Worm (Caenorhabditis elegans): ENCODE results near the gene aqp-2.

The aqp-2 gene

ce11 chrII:9280048-9280772 lies 18.4 kb upstream of the aqp-2 start, which contains the start of gene gldi-3:
gldi-3 (minus strand) TSS chrII:9280098.
- no peak for TF ChIP-seq cnd-1 (tag; optimal IDR thresholded peaks at IDR 0.05)
- TF ChIP-seq ztf-11 (tag; optimal IDR thresholded peaks at IDR 0.05), result no peak
- no peak for TF ChIP-seq unc-120 (tag; optimal IDR thresholded peaks at IDR 0.05; ENCODE audit: poor library complexity, severe bottlenecking)
- no peak for TF ChIP-seq zip-8 (tag; optimal IDR thresholded peaks at IDR 0.05)
- TF ChIP-seq nhr-28 (tag; optimal IDR thresholded peaks at IDR 0.05), result no peak

ce11 chrII:9279016-9279415 lies 17.2 kb upstream of the aqp-2 start:
- no peak for TF ChIP-seq zip-8 (tag; optimal IDR thresholded peaks at IDR 0.05)
- TF ChIP-seq ztf-11 (tag; optimal IDR thresholded peaks at IDR 0.05), result no peak
- TF ChIP-seq mep-1 (tag; optimal IDR thresholded peaks at IDR 0.05), result no peak
- no peak for TF ChIP-seq pha-4 (tag; optimal IDR thresholded peaks at IDR 0.05)
- no peak for TF ChIP-seq tbx-8 (GFP tag; optimal IDR thresholded peaks at IDR 0.05)
- no peak for TF ChIP-seq mab-5 (tag; optimal IDR thresholded peaks at IDR 0.05)
- TF ChIP-seq elt-1 (tag; optimal IDR thresholded peaks at IDR 0.05; ENCODE audit: borderline replicate concordance, insufficient read depth), result no peak
- TF ChIP-seq hlh-1 (tag; optimal IDR thresholded peaks at IDR 0.05), result no peak
- TF ChIP-seq flh-1 (GFP tag; optimal IDR thresholded peaks at IDR 0.05), result no peak
- no peak for TF ChIP-seq lsy-2 (tag; optimal IDR thresholded peaks at IDR 0.05)
- TF ChIP-seq lin-32 (GFP tag; optimal IDR thresholded peaks at IDR 0.05), result no peak
- no peak for TF ChIP-seq lin-13 (tag; optimal IDR thresholded peaks at IDR 0.05)
- no peak for TF ChIP-seq elt-3 (tag; optimal IDR thresholded peaks at IDR 0.05)
- no peak for TF ChIP-seq bed-3 (GFP tag; optimal IDR thresholded peaks at IDR 0.05)
- TF ChIP-seq nhr-12 (tag; optimal IDR thresholded peaks at IDR 0.05), result no peak

ce11 chrII:9277153-9277552 lies 15.4 kb upstream of the aqp-2 start:
- TF ChIP-seq nhr-28 (tag; optimal IDR thresholded peaks at IDR 0.05) (no peak), nhr-237 (tag; optimal IDR thresholded peaks at IDR 0.05) (no peak)

- no peak for TF ChIP-seq elt-3 (tag; optimal IDR thresholded peaks at IDR 0.05)
- TF ChIP-seq zip-8 (tag; optimal IDR thresholded peaks at IDR 0.05), result no peak
- TF ChIP-seq ztf-11 (tag; optimal IDR thresholded peaks at IDR 0.05), result no peak
- TF ChIP-seq ces-1 (GFP tag; optimal IDR thresholded peaks at IDR 0.05), result no peak
- TF ChIP-seq M03D4.4 (tag; optimal IDR thresholded peaks at IDR 0.05), result no peak
- TF ChIP-seq unc-120 (tag; optimal IDR thresholded peaks at IDR 0.05; ENCODE audit: poor library complexity, severe bottlenecking), result no peak
- TF ChIP-seq mab-5 (tag; optimal IDR thresholded peaks at IDR 0.05), result no peak
- TF ChIP-seq nhr-28 (tag; optimal IDR thresholded peaks at IDR 0.05), result no peak
- TF ChIP-seq lsy-2 (tag; optimal IDR thresholded peaks at IDR 0.05), result no peak
- no peak for TF ChIP-seq mep-1 (tag; optimal IDR thresholded peaks at IDR 0.05)
- TF ChIP-seq nhr-76 (tag; optimal IDR thresholded peaks at IDR 0.05), result no peak
- no peak for TF ChIP-seq cnd-1 (tag; optimal IDR thresholded peaks at IDR 0.05)
- no peak for TF ChIP-seq unc-62 (GFP tag; optimal IDR thresholded peaks at IDR 0.05)
- no peak for TF ChIP-seq blmp-1 (tag; optimal IDR thresholded peaks at IDR 0.05)
- TF ChIP-seq ceh-83 (GFP tag; optimal IDR thresholded peaks at IDR 0.05), result no peak
These were observed 13.4 kb upstream of the aqp-2 start for ce11 chrII:9275173-9275572.

ce11 chrII:9274734-9275133 lies 13.0 kb upstream of the aqp-2 start:
- TF ChIP-seq elt-1 (tag; optimal IDR thresholded peaks at IDR 0.05; ENCODE audit: borderline replicate concordance, insufficient read depth) (no peak), mls-2 (tag; optimal IDR thresholded peaks at IDR 0.05) (no peak), tbx-8 (GFP tag; optimal IDR thresholded peaks at IDR 0.05) (no peak), cnd-1 (tag; optimal IDR thresholded peaks at IDR 0.05) (no peak), nhr-237 (tag; optimal IDR thresholded peaks at IDR 0.05) (no peak), lsy-2 (tag; optimal IDR thresholded peaks at IDR 0.05) (no peak), pha-4 (tag; optimal IDR thresholded peaks at IDR 0.05) (no peak), nhr-76 (tag; optimal IDR thresholded peaks at IDR 0.05) (no peak), nhr-2 (tag; optimal IDR thresholded peaks at IDR 0.05) (no peak), sptf-1 (tag; optimal IDR thresholded peaks at IDR 0.05) (no peak), unc-62 (GFP tag; optimal IDR thresholded peaks at IDR 0.05) (no peak)

ce11 chrII:9273984-9274383 lies 12.2 kb upstream of the aqp-2 start:
- no peak for TF ChIP-seq unc-39 (tag; optimal IDR thresholded peaks at IDR 0.05)
- no peak for TF ChIP-seq sptf-1 (tag; optimal IDR thresholded peaks at IDR 0.05)
- TF ChIP-seq unc-62 (GFP tag; optimal IDR thresholded peaks at IDR 0.05), result peak; percentile 63
- peak; percentile 86 for TF ChIP-seq ces-1 (GFP tag; optimal IDR thresholded peaks at IDR 0.05)
- peak; percentile 19 for TF ChIP-seq lsy-2 (tag; optimal IDR thresholded peaks at IDR 0.05)
- no peak for TF ChIP-seq nhr-237 (tag; optimal IDR thresholded peaks at IDR 0.05)
- TF ChIP-seq nhr-28 (tag; optimal IDR thresholded peaks at IDR 0.05), result no peak
- TF ChIP-seq mep-1 (tag; optimal IDR thresholded peaks at IDR 0.05), result peak; percentile 32
- TF ChIP-seq ceh-43 (GFP tag; optimal IDR thresholded peaks at IDR 0.05), result no peak
- TF ChIP-seq lin-32 (GFP tag; optimal IDR thresholded peaks at IDR 0.05), result peak; percentile 10
- TF ChIP-seq cnd-1 (tag; optimal IDR thresholded peaks at IDR 0.05), result peak; percentile 65
- peak; percentile 28 for TF ChIP-seq ceh-39 (tag; optimal IDR thresholded peaks at IDR 0.05)
- no peak for TF ChIP-seq lin-13 (tag; optimal IDR thresholded peaks at IDR 0.05)
- no peak for TF ChIP-seq ztf-11 (tag; optimal IDR thresholded peaks at IDR 0.05)
- TF ChIP-seq hlh-1 (tag; optimal IDR thresholded peaks at IDR 0.05), result peak; percentile 80
- TF ChIP-seq flh-1 (GFP tag; optimal IDR thresholded peaks at IDR 0.05), result no peak
- TF ChIP-seq nhr-12 (tag; optimal IDR thresholded peaks at IDR 0.05), result no peak
- TF ChIP-seq unc-120 (tag; optimal IDR thresholded peaks at IDR 0.05; ENCODE audit: poor library complexity, severe bottlenecking), result peak; percentile 79
- peak; percentile 58 for TF ChIP-seq pha-4 (tag; optimal IDR thresholded peaks at IDR 0.05)
- peak; percentile 20 for TF ChIP-seq mls-2 (tag; optimal IDR thresholded peaks at IDR 0.05)
- TF ChIP-seq zip-8 (tag; optimal IDR thresholded peaks at IDR 0.05), result no peak
- no peak for TF ChIP-seq tbx-8 (GFP tag; optimal IDR thresholded peaks at IDR 0.05)
- TF ChIP-seq drap-1 (GFP tag; optimal IDR thresholded peaks at IDR 0.05), result no peak
- TF ChIP-seq sem-2 (GFP tag; optimal IDR thresholded peaks at IDR 0.05), result no peak
- TF ChIP-seq nhr-2 (tag; optimal IDR thresholded peaks at IDR 0.05), result no peak
- no peak for TF ChIP-seq elt-3 (tag; optimal IDR thresholded peaks at IDR 0.05)
- no peak for TF ChIP-seq elt-1 (tag; optimal IDR thresholded peaks at IDR 0.05; ENCODE audit: borderline replicate concordance, insufficient read depth)
- no peak for TF ChIP-seq bed-3 (GFP tag; optimal IDR thresholded peaks at IDR 0.05)

All from whole organism, mixed stage, embryonic.